Fruit fly (Drosophila melanogaster): ENCODE results near the gene Ctr1B.

Ctr1B gene

dm6 chr3R:8356626-8357290, 39.3 kb downstream of the Ctr1B start, which contains the start of gene stck:
Gene stck (plus strand): TSS chr3R:8356978.
- no peak for TF ChIP-seq Dll (optimal IDR thresholded peaks at IDR 0.05)
- TF ChIP-seq CG8478 (optimal IDR thresholded peaks at IDR 0.05) = no peak
- TF ChIP-seq EcR (GFP tag; optimal IDR thresholded peaks at IDR 0.05) = no peak

dm6 chr3R:8357372-8357992, 40.1 kb downstream of the Ctr1B start:
- TF ChIP-seq Dll (optimal IDR thresholded peaks at IDR 0.05) (no peak), usp (GFP tag; optimal IDR thresholded peaks at IDR 0.05) (no peak), pan (optimal IDR thresholded peaks at IDR 0.05) (no peak), psq (optimal IDR thresholded peaks at IDR 0.05) (no peak), EcR (GFP tag; optimal IDR thresholded peaks at IDR 0.05) (no peak)

DNA sequence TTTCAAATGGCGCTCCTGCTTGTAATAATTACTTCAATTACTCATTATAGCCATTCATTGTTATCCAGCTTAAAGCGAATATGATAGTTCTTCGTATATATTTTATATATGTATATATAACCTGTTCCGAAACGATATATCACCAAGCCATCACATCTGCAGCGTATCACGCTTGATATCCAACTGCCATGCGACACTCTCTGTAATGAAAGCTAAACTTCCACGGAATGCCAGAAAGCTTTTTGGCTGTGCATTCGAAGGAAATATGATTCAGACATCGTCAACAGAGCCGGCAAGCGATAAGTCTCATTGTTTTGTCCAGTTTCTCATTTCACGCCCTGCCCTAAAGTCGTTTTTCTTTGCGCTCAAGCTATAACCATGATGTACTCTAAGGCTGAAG, 40.6 kb downstream of the Ctr1B start:
- TF ChIP-seq psq (optimal IDR thresholded peaks at IDR 0.05) (no peak), Dll (optimal IDR thresholded peaks at IDR 0.05) (no peak), CG8478 (optimal IDR thresholded peaks at IDR 0.05) (no peak), pan (optimal IDR thresholded peaks at IDR 0.05) (no peak), EcR (GFP tag; optimal IDR thresholded peaks at IDR 0.05) (no peak), usp (GFP tag; optimal IDR thresholded peaks at IDR 0.05) (no peak)

dm6 chr3R:8362259-8362876, 45.0 kb downstream of the Ctr1B start, which contains the start of the genes Veneno and CG7963:
Gene Veneno (minus strand): TSS chr3R:8362554.
Gene CG7963 (plus strand): TSS chr3R:8362826.
- no peak for TF ChIP-seq Dll (optimal IDR thresholded peaks at IDR 0.05)
- TF ChIP-seq EcR (GFP tag; optimal IDR thresholded peaks at IDR 0.05) = no peak
- no peak for TF ChIP-seq usp (GFP tag; optimal IDR thresholded peaks at IDR 0.05)
- no peak for TF ChIP-seq psq (optimal IDR thresholded peaks at IDR 0.05)
- no peak for TF ChIP-seq CG8478 (optimal IDR thresholded peaks at IDR 0.05)
- no peak for TF ChIP-seq pan (optimal IDR thresholded peaks at IDR 0.05)

DNA sequence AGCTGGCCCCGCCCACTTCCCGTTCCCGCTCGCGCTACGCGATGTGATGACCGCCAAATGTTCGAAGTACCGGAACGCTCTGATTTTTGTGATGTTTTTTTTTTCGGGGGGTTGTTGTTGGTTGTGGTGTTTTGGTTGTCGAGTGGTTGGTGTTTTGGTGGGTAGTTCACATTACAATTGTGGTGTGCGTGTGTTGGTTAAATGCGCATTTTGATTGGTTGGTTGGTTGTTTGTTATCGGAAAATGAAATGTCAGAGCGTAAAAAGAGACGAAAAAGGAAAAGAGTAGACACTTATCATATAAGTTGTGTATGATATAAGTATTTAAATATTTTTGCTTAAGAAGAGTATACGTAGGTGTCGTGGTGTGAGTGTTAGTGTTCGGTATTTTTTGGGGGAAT, 51.1 kb downstream of the Ctr1B start:
- TF ChIP-seq pan (optimal IDR thresholded peaks at IDR 0.05) (no peak), CG8478 (optimal IDR thresholded peaks at IDR 0.05) (no peak), EcR (GFP tag; optimal IDR thresholded peaks at IDR 0.05) (no peak), psq (optimal IDR thresholded peaks at IDR 0.05) (no peak), usp (GFP tag; optimal IDR thresholded peaks at IDR 0.05) (no peak), Dll (optimal IDR thresholded peaks at IDR 0.05) (no peak)

All from whole organism.